Worm (Caenorhabditis elegans): Measurements from ENCODE around the gene ZK1010.2.

The ZK1010.2 gene

DNA sequence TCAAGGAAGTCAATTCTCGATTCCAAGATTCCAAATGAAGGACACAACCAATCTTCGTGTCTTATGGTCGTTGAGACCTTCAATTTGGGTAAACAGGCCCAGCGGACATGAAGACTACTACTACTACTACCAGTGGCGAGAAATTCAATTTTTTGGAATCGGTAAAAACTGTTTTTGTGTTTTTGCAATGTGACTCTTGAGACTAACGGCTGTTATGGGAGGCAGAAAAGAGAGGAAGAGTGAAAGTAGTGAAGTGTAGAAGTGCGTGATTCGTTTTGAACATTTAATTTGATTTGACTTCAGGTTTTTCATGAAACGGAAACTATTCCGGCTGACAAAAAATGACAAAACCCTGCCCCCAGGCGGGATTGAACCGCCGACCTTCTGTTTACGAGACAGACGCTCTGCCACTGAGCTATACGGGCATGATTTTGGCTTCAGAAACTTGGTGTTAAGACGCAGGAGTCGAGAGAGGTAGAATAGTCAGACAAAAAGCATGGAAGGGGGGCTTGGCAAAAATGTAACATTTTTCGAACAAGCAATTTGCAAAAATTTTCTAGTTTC lies 38.2 kb upstream of the ZK1010.2 start (continued):
- peak; percentile 75 for TF ChIP-seq mes-2 (tag; optimal IDR thresholded peaks at IDR 0.05; ENCODE audit: poor library complexity, severe bottlenecking)
- peak; percentile 65 for TF ChIP-seq dve-1 (tag; optimal IDR thresholded peaks at IDR 0.05; ENCODE audit: insufficient read depth)
- 0 out of 2 replicates have a peak, but pooled peaks have one; percentile 20 for TF ChIP-seq nhr-41 (GFP tag; IDR thresholded peaks at IDR 0.05)
- TF ChIP-seq nhr-111 (GFP tag; optimal IDR thresholded peaks at IDR 0.05) = peak; percentile 47
- TF ChIP-seq hif-1 (tag; optimal IDR thresholded peaks at IDR 0.05) = peak in 1 of 2 experiments; percentile 29
- no peak for TF ChIP-seq attf-4 (tag; optimal IDR thresholded peaks at IDR 0.05)
- TF ChIP-seq lin-1 (GFP tag; IDR thresholded peaks at IDR 0.05) = 0 out of 2 replicates have a peak, but pooled peaks have one; percentile 16
- peak; percentile 50 for TF ChIP-seq ztf-7 (tag; optimal IDR thresholded peaks at IDR 0.05)
- TF ChIP-seq mxl-2 (GFP tag; conservative IDR thresholded peaks at IDR 0.05) = peak; percentile 53; the same call in 1 of the 2 replicates
- TF ChIP-seq vab-7 (GFP tag; IDR thresholded peaks at IDR 0.05) = peak; percentile 79
- no peak for TF ChIP-seq egl-27 (tag; optimal IDR thresholded peaks at IDR 0.05)
- TF ChIP-seq nhr-6 (tag; optimal IDR thresholded peaks at IDR 0.05) = peak; percentile 17
- TF ChIP-seq mdt-29 (GFP tag; IDR thresholded peaks at IDR 0.05) = 0 out of 2 replicates have a peak, but pooled peaks have one; percentile 22

DNA sequence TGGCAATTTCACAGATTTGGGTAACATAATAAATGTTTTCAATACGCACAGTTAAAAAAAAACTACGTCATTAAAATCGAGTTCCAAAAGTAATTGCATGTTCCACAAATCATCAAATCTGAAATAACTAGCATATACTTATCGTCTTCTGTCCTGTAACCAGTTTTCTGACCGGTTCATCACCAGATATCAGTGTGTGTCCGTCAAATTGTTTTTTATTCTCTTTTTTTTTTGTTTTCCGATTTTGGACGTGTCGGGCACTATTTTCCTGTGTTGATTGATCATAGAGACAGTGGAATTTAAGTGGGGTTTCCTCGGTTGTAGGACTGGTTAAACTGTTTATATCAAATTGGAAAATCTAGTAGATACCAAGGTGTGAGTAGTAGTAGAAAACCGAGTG lies 36.2 kb upstream of the ZK1010.2 start:
- peak in 1 of 2 experiments; percentile 66 for TF ChIP-seq unc-62 (GFP tag; optimal IDR thresholded peaks at IDR 0.05 in 1 of 2)
- TF ChIP-seq unc-62 (tag; optimal IDR thresholded peaks at IDR 0.05) = no peak
- TF ChIP-seq pha-4 (GFP tag; IDR thresholded peaks at IDR 0.05) = no peak
- no peak for TF ChIP-seq pha-4 (tag; optimal IDR thresholded peaks at IDR 0.05)
- no peak for TF ChIP-seq ces-1 (GFP tag; optimal IDR thresholded peaks at IDR 0.05)

ce11 chrIII:13011927-13012326 lies 34.3 kb upstream of the ZK1010.2 start:
- TF ChIP-seq nhr-42 (GFP tag; IDR thresholded peaks at IDR 0.05) = no peak
- peak; percentile 80 for TF ChIP-seq aha-1 (tag)
- TF ChIP-seq ctbp-1 (GFP tag; IDR thresholded peaks at IDR 0.05) = no peak
- no peak for TF ChIP-seq rbr-2 (tag; optimal IDR thresholded peaks at IDR 0.05)
- peak; percentile 3 for TF ChIP-seq mes-2 (tag; optimal IDR thresholded peaks at IDR 0.05; ENCODE audit: poor library complexity, severe bottlenecking)
- no peak for TF ChIP-seq zfp-3 (GFP tag; conservative IDR thresholded peaks at IDR 0.05)
- TF ChIP-seq ceh-32 (tag; optimal IDR thresholded peaks at IDR 0.05; ENCODE audit: poor library complexity) = no peak
- TF ChIP-seq lin-15B (tag; optimal IDR thresholded peaks at IDR 0.05) = no peak
- no peak for TF ChIP-seq dpl-1 (GFP tag; optimal IDR thresholded peaks at IDR 0.05)
- TF ChIP-seq nhr-6 (tag; optimal IDR thresholded peaks at IDR 0.05) = no peak
- TF ChIP-seq ceh-20 (GFP tag; IDR thresholded peaks at IDR 0.05) = no peak
- TF ChIP-seq unc-62 (GFP tag; optimal IDR thresholded peaks at IDR 0.05 in 1 of 2) = peak in 1 of 2 experiments; percentile 99
- no peak for TF ChIP-seq unc-62 (tag; optimal IDR thresholded peaks at IDR 0.05)
- no peak for TF ChIP-seq ZK546.5 (tag; optimal IDR thresholded peaks at IDR 0.05)
- no peak for TF ChIP-seq egl-43 (GFP tag; IDR thresholded peaks at IDR 0.05)
- no peak for TF ChIP-seq Y75B8A.6 (GFP tag; IDR thresholded peaks at IDR 0.05)
- TF ChIP-seq zip-2 (tag; optimal IDR thresholded peaks at IDR 0.05) = no peak
- no peak for TF ChIP-seq lim-7 (GFP tag; IDR thresholded peaks at IDR 0.05)
- no peak for TF ChIP-seq mdt-29 (GFP tag; IDR thresholded peaks at IDR 0.05)
- TF ChIP-seq set-16 (GFP tag; IDR thresholded peaks at IDR 0.05) = no peak
- TF ChIP-seq F49E8.2 (tag; optimal IDR thresholded peaks at IDR 0.05; ENCODE audit: borderline replicate concordance) = no peak
- no peak for TF ChIP-seq egl-27 (tag; optimal IDR thresholded peaks at IDR 0.05)
- TF ChIP-seq mdl-1 (tag; optimal IDR thresholded peaks at IDR 0.05) = no peak
- TF ChIP-seq hlh-11 (tag; optimal IDR thresholded peaks at IDR 0.05) = peak; percentile 17
- no peak for TF ChIP-seq nhr-77 (tag; optimal IDR thresholded peaks at IDR 0.05)
- TF ChIP-seq nhr-28 (tag; optimal IDR thresholded peaks at IDR 0.05) = peak; percentile 44
- TF ChIP-seq arid-1 (GFP tag; conservative IDR thresholded peaks at IDR 0.05) = no peak
- no peak for TF ChIP-seq hif-1 (tag; optimal IDR thresholded peaks at IDR 0.05)
- TF ChIP-seq Y105C5A.15 (GFP tag; IDR thresholded peaks at IDR 0.05) = no peak
- no peak for TF ChIP-seq snpc-4 (tag; optimal IDR thresholded peaks at IDR 0.05)

All from whole organism, L4 larva.